Worm (Caenorhabditis elegans) whole organism, L3 larva: ENCODE measurements around the gene grd-4.

Experiments
- nhr-11 ChIP-seq: fragments of 150-350 bp; optimal IDR thresholded peaks from 2 replicates; lab custom pipeline; 2014; ENCODE audit warnings: missing biosample characterization, missing genetic modification characterization
- nhr-67 ChIP-seq: fragments of 150-350 bp; optimal IDR thresholded peaks from 2 replicates; lab custom pipeline; 2014; ENCODE audit warnings: missing biosample characterization, missing genetic modification characterization
- pha-4 ChIP-seq: fragments of 150-350 bp; optimal IDR thresholded peaks from 2 replicates; lab custom pipeline; 2014; ENCODE audit warnings: missing biosample characterization, missing genetic modification reagents, missing genetic modification characterization
- snpc-4 ChIP-seq: fragments of 150-350 bp; optimal IDR thresholded peaks from 2 replicates; lab custom pipeline; 2014; ENCODE audit warnings: missing biosample characterization, missing genetic modification characterization
- unc-39 ChIP-seq: sonication (generic microtip); optimal IDR thresholded peaks from 4 replicates; lab custom pipeline; 2017; ENCODE audit warnings: missing biosample characterization, missing genetic modification characterization
- ztf-11 ChIP-seq: fragments of 150-350 bp; optimal IDR thresholded peaks from 2 replicates; lab custom pipeline; 2014; ENCODE audit warnings: missing biosample characterization, missing genetic modification characterization

ce11 chrX:8473468-8473867 is 27.6 kb upstream of the grd-4 start:
- TF ChIP-seq ztf-11 (no peak), snpc-4 (no peak), unc-39 (no peak), pha-4 (peak; percentile 59), nhr-11 (tag; lab: Kevin White, UChicago) (no peak), nhr-67 (no peak)
